Fruit fly (Drosophila melanogaster) whole organism, embryonic: ENCODE data around the gene AP-2alpha.

Source experiments
- Asciz ChIP-seq: fragments of 200-800 bp; sonication (Bioruptor generic); optimal IDR thresholded peaks from 2 replicates; lab custom pipeline; 2017; ENCODE audit warnings: missing biosample characterization, mild to moderate bottlenecking, missing genetic modification characterization, missing genetic modification reagents
- Bgb ChIP-seq: fragments of 200-800 bp; sonication (Bioruptor generic); IDR thresholded peaks from 2 replicates; pipeline ENCODE4 v1.3.6; 2022; ENCODE audit warnings: missing biosample characterization, missing genetic modification characterization; ENCODE audit not compliant: partially characterized antibody
- Blimp-1 ChIP-seq: fragments of 200-800 bp; sonication (Bioruptor generic); optimal IDR thresholded peaks from 3 replicates; lab custom pipeline; 2018; ENCODE audit warnings: missing biosample characterization, missing genetic modification characterization, mild to moderate bottlenecking, moderate library complexity, missing genetic modification reagents
- Bteb2 ChIP-seq: fragments of 200-800 bp; sonication (Bioruptor generic); optimal IDR thresholded peaks from 2 replicates; lab custom pipeline; 2016; ENCODE audit warnings: missing biosample characterization, missing genetic modification characterization
- CG10959 ChIP-seq: fragments of 200-800 bp; sonication (Bioruptor generic); IDR thresholded peaks from 2 replicates; pipeline ENCODE4 v1.3.6; 2022; ENCODE audit warnings: missing biosample characterization, missing genetic modification characterization
- CG12219 ChIP-seq: fragments of 200-800 bp; sonication (Bioruptor generic); optimal IDR thresholded peaks from 3 replicates; lab custom pipeline; 2018; ENCODE audit warnings: missing biosample characterization, mild to moderate bottlenecking, missing genetic modification characterization
- CG12659 ChIP-seq: fragments of 200-800 bp; sonication (Bioruptor generic); optimal IDR thresholded peaks from 3 replicates; lab custom pipeline; 2017; ENCODE audit warnings: mild to moderate bottlenecking, missing biosample characterization, missing genetic modification reagents, missing genetic modification characterization
- CG15011 ChIP-seq: fragments of 200-800 bp; sonication (Bioruptor generic); optimal IDR thresholded peaks from 3 replicates; lab custom pipeline; 2018; ENCODE audit warnings: missing biosample characterization, mild to moderate bottlenecking, missing genetic modification characterization
- CG16779 ChIP-seq: fragments of 200-800 bp; sonication (Bioruptor generic); IDR thresholded peaks from 2 replicates; pipeline ENCODE4 v1.3.6; 2022; ENCODE audit warnings: missing biosample characterization, missing genetic modification characterization
- CG17385 ChIP-seq: fragments of 200-800 bp; sonication (Bioruptor generic); optimal IDR thresholded peaks from 3 replicates; lab custom pipeline; 2018; ENCODE audit warnings: missing biosample characterization, mild to moderate bottlenecking, missing genetic modification characterization
- CG1792 ChIP-seq: fragments of 200-800 bp; sonication (Bioruptor generic); optimal IDR thresholded peaks from 2 replicates; lab custom pipeline; 2016; ENCODE audit warnings: missing biosample characterization, missing genetic modification characterization
- CG18599 ChIP-seq: fragments of 200-800 bp; sonication (Bioruptor generic); optimal IDR thresholded peaks from 3 replicates; lab custom pipeline; 2017; ENCODE audit warnings: missing biosample characterization, missing genetic modification characterization, mild to moderate bottlenecking, moderate library complexity, missing genetic modification reagents
- CG31365 ChIP-seq: fragments of 200-800 bp; sonication (Bioruptor generic); optimal IDR thresholded peaks from 2 replicates; lab custom pipeline; 2018; ENCODE audit warnings: missing biosample characterization, mild to moderate bottlenecking, missing genetic modification characterization
- CG31388 ChIP-seq: fragments of 200-800 bp; sonication (Bioruptor generic); optimal IDR thresholded peaks from 2 replicates; lab custom pipeline; 2016; ENCODE audit warnings: missing biosample characterization, missing genetic modification characterization
- CG3407 ChIP-seq: fragments of 200-800 bp; sonication (Bioruptor generic); optimal IDR thresholded peaks from 2 replicates; lab custom pipeline; 2018; ENCODE audit warnings: missing biosample characterization, mild to moderate bottlenecking, missing genetic modification characterization
- CG34422 ChIP-seq: fragments of 200-800 bp; sonication (Bioruptor generic); IDR thresholded peaks from 3 replicates; pipeline ENCODE4 v1.3.6; 2022; ENCODE audit warnings: missing biosample characterization, missing genetic modification characterization
- CG5953 ChIP-seq: fragments of 200-800 bp; sonication (Bioruptor generic); IDR thresholded peaks from 2 replicates; pipeline ENCODE4 v1.3.6; 2022; ENCODE audit warnings: missing biosample characterization, missing genetic modification characterization
- CG7556 ChIP-seq: fragments of 200-800 bp; sonication (Bioruptor generic); optimal IDR thresholded peaks from 2 replicates; lab custom pipeline; 2017; ENCODE audit warnings: missing biosample characterization, mild to moderate bottlenecking, missing genetic modification characterization
- CG9932 ChIP-seq: fragments of 200-800 bp; sonication (Bioruptor generic); IDR thresholded peaks from 2 replicates; pipeline ENCODE4 v1.3.6; 2022; ENCODE audit warnings: missing biosample characterization, missing genetic modification characterization
- Dek ChIP-seq: fragments of 200-800 bp; sonication (Bioruptor generic); optimal IDR thresholded peaks from 3 replicates; lab custom pipeline; 2019; ENCODE audit warnings: missing biosample characterization, mild to moderate bottlenecking, missing genetic modification characterization, moderate library complexity
- ERR ChIP-seq: fragments of 200-800 bp; sonication (Bioruptor generic); optimal IDR thresholded peaks from 2 replicates; lab custom pipeline; 2016; ENCODE audit warnings: missing biosample characterization, missing genetic modification characterization
- Eip74EF ChIP-seq, 2 experiments: fragments of 200-800 bp in 1 of 2; fragments of >200 bp in 1 of 2; sonication (Bioruptor generic) in 1 of 2; optimal IDR thresholded peaks; 2 replicates each; lab custom pipeline; 2017 to 2019; ENCODE audit warnings: missing biosample characterization in 2 of 2, missing genetic modification characterization in 2 of 2, mild to moderate bottlenecking in 1 of 2, moderate library complexity in 1 of 2
- Fer3 ChIP-seq: fragments of 200-800 bp; sonication (Bioruptor generic); optimal IDR thresholded peaks from 2 replicates; lab custom pipeline; 2018; ENCODE audit warnings: missing biosample characterization, mild to moderate bottlenecking, missing genetic modification characterization, moderate library complexity
- HLH54F ChIP-seq: fragments of 200-800 bp; sonication (Bioruptor generic); optimal IDR thresholded peaks from 3 replicates; lab custom pipeline; 2016; ENCODE audit warnings: missing biosample characterization, missing genetic modification characterization
- Hmr ChIP-seq: fragments of 200-800 bp; sonication (Bioruptor generic); optimal IDR thresholded peaks from 3 replicates; lab custom pipeline; 2017; ENCODE audit warnings: mild to moderate bottlenecking, missing biosample characterization, missing genetic modification reagents, missing genetic modification characterization
- NC2β ChIP-seq: fragments of 200-800 bp; sonication (Bioruptor generic); optimal IDR thresholded peaks from 2 replicates; lab custom pipeline; 2016; ENCODE audit warnings: missing biosample characterization, missing genetic modification characterization
- NK7.1 ChIP-seq: fragments of 200-800 bp; sonication (Bioruptor generic); optimal IDR thresholded peaks from 3 replicates; lab custom pipeline; 2016; ENCODE audit warnings: missing biosample characterization, missing genetic modification characterization
- Pdp1 ChIP-seq, 2 experiments: fragments of 200-800 bp; sonication (Bioruptor generic); optimal IDR thresholded peaks; 3 replicates each; lab custom pipeline; 2016; ENCODE audit warnings: missing biosample characterization in 2 of 2, missing genetic modification characterization in 2 of 2, mild to moderate bottlenecking in 1 of 2, moderate library complexity in 1 of 2
- Taf1 ChIP-seq: fragments of 200-800 bp; sonication (Bioruptor generic); IDR thresholded peaks from 2 replicates; pipeline ENCODE4 v1.3.6; 2022; ENCODE audit warnings: missing biosample characterization, missing genetic modification characterization
- Usf ChIP-seq: fragments of 200-800 bp; sonication (Bioruptor generic); optimal IDR thresholded peaks from 2 replicates; lab custom pipeline; 2017; ENCODE audit warnings: missing genotype, missing biosample characterization, missing genetic modification characterization
- Vsx1 ChIP-seq: fragments of 200-800 bp; sonication (Bioruptor generic); optimal IDR thresholded peaks from 2 replicates; lab custom pipeline; 2017; ENCODE audit warnings: missing biosample characterization, mild to moderate bottlenecking, missing genetic modification characterization, missing genetic modification reagents
- abd-A ChIP-seq: fragments of 200-800 bp; sonication (Bioruptor generic); optimal IDR thresholded peaks from 3 replicates; lab custom pipeline; 2019; ENCODE audit warnings: missing biosample characterization, mild to moderate bottlenecking, missing genetic modification characterization, moderate library complexity
- ato ChIP-seq: fragments of 200-800 bp; sonication (Bioruptor generic); IDR thresholded peaks from 2 replicates; pipeline ENCODE4 v1.3.6; 2022; ENCODE audit warnings: missing biosample characterization, missing genetic modification characterization; ENCODE audit not compliant: partially characterized antibody
- cas ChIP-seq: fragments of 200-800 bp; sonication (Bioruptor generic); IDR thresholded peaks from 2 replicates; pipeline ENCODE4 v1.3.6; 2022; ENCODE audit warnings: missing biosample characterization, missing genetic modification characterization
- cg ChIP-seq: fragments of 200-800 bp; sonication (Bioruptor generic); optimal IDR thresholded peaks from 3 replicates; lab custom pipeline; 2019; ENCODE audit warnings: missing biosample characterization, mild to moderate bottlenecking, missing genetic modification characterization, moderate library complexity
- crp ChIP-seq, 2 experiments: fragments of 200-800 bp; sonication (Bioruptor generic); optimal IDR thresholded peaks; 2 replicates in 1 of 2; 3 replicates in 1 of 2; lab custom pipeline; 2017; ENCODE audit warnings: missing biosample characterization in 2 of 2, missing genetic modification characterization in 2 of 2, mild to moderate bottlenecking in 1 of 2, moderate library complexity in 1 of 2
- dm ChIP-seq: fragments of 200-800 bp; sonication (Bioruptor generic); optimal IDR thresholded peaks from 3 replicates; lab custom pipeline; 2016; ENCODE audit warnings: missing biosample characterization, missing genetic modification characterization
- ems ChIP-seq: fragments of 200-800 bp; sonication (Bioruptor generic); optimal IDR thresholded peaks from 3 replicates; lab custom pipeline; 2016; ENCODE audit warnings: missing biosample characterization, missing genetic modification characterization
- grn ChIP-seq: fragments of 200-800 bp; sonication (Bioruptor generic); optimal IDR thresholded peaks from 3 replicates; lab custom pipeline; 2017; ENCODE audit warnings: missing biosample characterization, missing genetic modification characterization
- pita ChIP-seq: fragments of 200-800 bp; sonication (Bioruptor generic); optimal IDR thresholded peaks from 2 replicates; lab custom pipeline; 2017; ENCODE audit warnings: missing biosample characterization, mild to moderate bottlenecking, missing genetic modification characterization
- row ChIP-seq: fragments of 200-800 bp; sonication (Bioruptor generic); IDR thresholded peaks from 3 replicates; pipeline ENCODE4 v1.3.6; 2022; ENCODE audit warnings: missing biosample characterization, missing genetic modification characterization
- run ChIP-seq: fragments of 200-800 bp; sonication (Bioruptor generic); optimal IDR thresholded peaks from 3 replicates; lab custom pipeline; 2018; ENCODE audit warnings: missing biosample characterization, mild to moderate bottlenecking, missing genetic modification characterization
- salm ChIP-seq: fragments of 200-800 bp; sonication (Bioruptor generic); optimal IDR thresholded peaks from 2 replicates; lab custom pipeline; 2018; ENCODE audit warnings: missing biosample characterization, mild to moderate bottlenecking, missing genetic modification characterization
- sima ChIP-seq: fragments of 200-800 bp; sonication (Bioruptor generic); optimal IDR thresholded peaks from 2 replicates; lab custom pipeline; 2016; ENCODE audit warnings: missing biosample characterization, missing genetic modification characterization
- tgo ChIP-seq: fragments of 200-800 bp; sonication (Bioruptor generic); IDR thresholded peaks from 3 replicates; pipeline ENCODE4 v1.3.6; 2022; ENCODE audit warnings: missing biosample characterization, missing genetic modification characterization
- tio ChIP-seq: fragments of 200-800 bp; sonication (Bioruptor generic); optimal IDR thresholded peaks from 2 replicates; lab custom pipeline; 2017; ENCODE audit warnings: missing biosample characterization, missing genetic modification characterization, inconsistent platforms
- tx ChIP-seq: fragments of 200-800 bp; sonication (Bioruptor generic); optimal IDR thresholded peaks from 2 replicates; lab custom pipeline; 2016; ENCODE audit warnings: missing biosample characterization, missing genetic modification characterization
- wek ChIP-seq: fragments of 200-800 bp; sonication (Bioruptor generic); optimal IDR thresholded peaks from 3 replicates; lab custom pipeline; 2018; ENCODE audit warnings: missing biosample characterization, mild to moderate bottlenecking, missing genetic modification characterization, moderate library complexity

The AP-2alpha gene

dm6 chr2L:441927-442691 lies 27.5 kb upstream of the AP-2alpha start (continued):
- TF ChIP-seq CG17385 (GFP tag; lab: Kevin White, UChicago): peak; percentile 75
- TF ChIP-seq Dek: peak; percentile 51
- TF ChIP-seq wek (GFP tag; lab: Kevin White, UChicago): peak; percentile 66
- no peak for TF ChIP-seq Taf1 (GFP tag; lab: Robert Waterston, UW)
- TF ChIP-seq ems (GFP tag; lab: Kevin White, UChicago): peak; percentile 65
- TF ChIP-seq Pdp1 (GFP tag; optimal IDR thresholded peaks at IDR 0.05; lab: Kevin White, UChicago): peak; percentile 71 to 79
- peak; percentile 11 for TF ChIP-seq CG15011 (GFP tag; lab: Kevin White, UChicago)
- TF ChIP-seq grn (GFP tag; lab: Kevin White, UChicago): no peak
- TF ChIP-seq CG9932: no peak
- TF ChIP-seq CG31365 (tag; lab: Kevin White, UChicago): peak; percentile 48
- TF ChIP-seq NC2β: peak; percentile 83
- TF ChIP-seq CG31388 (GFP tag; lab: Kevin White, UChicago): peak; percentile 43
- TF ChIP-seq Usf (GFP tag; lab: Kevin White, UChicago): peak; percentile 48
- TF ChIP-seq CG10959 (GFP tag; lab: Robert Waterston, UW): peak; percentile 90
- TF ChIP-seq abd-A (tag; lab: Kevin White, UChicago): no peak
- TF ChIP-seq Blimp-1 (GFP tag; lab: Kevin White, UChicago): peak; percentile 84
- TF ChIP-seq Fer3 (tag; lab: Kevin White, UChicago): peak; percentile 61
- TF ChIP-seq CG12219 (GFP tag; lab: Kevin White, UChicago): peak; percentile 78
- peak; percentile 74 for TF ChIP-seq tio (GFP tag; lab: Kevin White, UChicago)
- peak; percentile 73 for TF ChIP-seq salm (tag; lab: Kevin White, UChicago)
- TF ChIP-seq ERR: peak; percentile 27
- TF ChIP-seq ato (GFP tag; lab: Robert Waterston, UW): no peak
- no peak for TF ChIP-seq cg
- TF ChIP-seq tx: peak; percentile 50
- TF ChIP-seq CG3407 (GFP tag; lab: Kevin White, UChicago): peak; percentile 81
- TF ChIP-seq HLH54F (GFP tag; lab: Kevin White, UChicago): peak; percentile 40
- peak; percentile 92 for TF ChIP-seq CG5953
- TF ChIP-seq tgo (GFP tag; lab: Robert Waterston, UW): peak; percentile 72
- TF ChIP-seq Vsx1 (GFP tag; lab: Kevin White, UChicago): peak; percentile 59
- TF ChIP-seq pita (GFP tag; lab: Kevin White, UChicago): no peak
- peak; percentile 87 for TF ChIP-seq CG34422
- TF ChIP-seq Asciz (GFP tag; lab: Kevin White, UChicago): peak; percentile 79
- TF ChIP-seq CG1792 (GFP tag; lab: Kevin White, UChicago): peak; percentile 46
- peak; percentile 50 for TF ChIP-seq run
- TF ChIP-seq Bgb (GFP tag; lab: Robert Waterston, UW): no peak
- TF ChIP-seq Hmr (GFP tag; lab: Kevin White, UChicago): peak; percentile 31
- TF ChIP-seq Bteb2: no peak
- TF ChIP-seq CG16779 (GFP tag; lab: Robert Waterston, UW): 0 out of 2 replicates have a peak, but pooled peaks have one; percentile 39
- TF ChIP-seq cas: no peak
- TF ChIP-seq crp (GFP tag; optimal IDR thresholded peaks at IDR 0.05; lab: Kevin White, UChicago): peak in 1 of 2 experiments; percentile 28
- peak in 1 of 2 experiments; percentile 33 for TF ChIP-seq Eip74EF (GFP tag; optimal IDR thresholded peaks at IDR 0.05; lab: Kevin White, UChicago)
- peak; percentile 44 for TF ChIP-seq NK7.1 (GFP tag; lab: Kevin White, UChicago)
- no peak for TF ChIP-seq sima (GFP tag; lab: Kevin White, UChicago)
- TF ChIP-seq CG12659 (GFP tag; lab: Kevin White, UChicago): peak; percentile 64
- peak; percentile 75 for TF ChIP-seq CG7556 (GFP tag; lab: Kevin White, UChicago)
- peak; percentile 69 for TF ChIP-seq CG18599
- TF ChIP-seq row (GFP tag; lab: Robert Waterston, UW): peak; percentile 83
- TF ChIP-seq dm: peak; percentile 68
